Worm (Caenorhabditis elegans) whole organism, L2 larva: ENCODE results near the gene thn-1.

Experiments used
- blmp-1 ChIP-seq: sonication (generic microtip); optimal IDR thresholded peaks from 2 replicates; lab custom pipeline; 2017; ENCODE audit warnings: missing genetic modification characterization, mild to moderate bottlenecking, missing compliant biosample characterization, antibody characterized with exemption, moderate library complexity; ENCODE audit not compliant: insufficient read depth
- egl-27 ChIP-seq: sonication (generic microtip); optimal IDR thresholded peaks from 3 replicates; lab custom pipeline; 2017; ENCODE audit warnings: missing biosample characterization, missing genetic modification reagents, missing genetic modification characterization
- nhr-6 ChIP-seq: fragments of 150-350 bp; optimal IDR thresholded peaks from 2 replicates; lab custom pipeline; 2014; ENCODE audit warnings: missing biosample characterization, missing genetic modification characterization
- nhr-77 ChIP-seq: fragments of 150-350 bp; optimal IDR thresholded peaks from 2 replicates; lab custom pipeline; 2014; ENCODE audit warnings: missing biosample characterization, missing genetic modification characterization
- skn-1 ChIP-seq: sonication (generic microtip); optimal IDR thresholded peaks from 2 replicates; lab custom pipeline; 2017; ENCODE audit warnings: missing biosample characterization, missing genetic modification characterization
- snpc-4 ChIP-seq: fragments of 150-350 bp; optimal IDR thresholded peaks from 2 replicates; lab custom pipeline; 2014; ENCODE audit warnings: missing biosample characterization, missing genetic modification characterization

DNA sequence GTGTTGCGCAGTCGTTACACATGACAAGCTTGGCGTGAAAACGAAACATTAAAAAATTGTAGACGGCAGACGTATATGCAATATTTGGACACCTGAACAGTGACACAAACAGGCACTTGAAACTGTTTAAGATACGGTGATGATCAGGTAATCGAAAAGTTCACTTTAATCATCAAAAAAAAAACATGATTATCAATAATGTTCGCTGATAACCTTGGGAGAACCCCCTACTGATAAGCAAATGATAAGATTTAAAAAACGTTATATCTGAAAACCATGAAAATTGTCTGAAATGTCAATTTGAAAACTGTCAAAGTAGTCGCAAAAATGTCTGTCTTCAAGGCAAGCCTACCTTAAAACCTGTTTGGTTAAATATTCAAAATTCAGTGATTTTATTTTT, 20.1 kb downstream of the thn-1 start:
- TF ChIP-seq nhr-77 (tag; lab: Kevin White, UChicago) (no peak), blmp-1 (no peak), egl-27 (tag; lab: Kevin White, UChicago) (no peak), skn-1 (tag; lab: Kevin White, UChicago) (no peak), snpc-4 (tag; lab: Kevin White, UChicago) (no peak), nhr-6 (tag; lab: Kevin White, UChicago) (no peak)
